Worm (Caenorhabditis elegans) whole organism, L1 larva: ENCODE measurements around the gene nep-26.
A peak's percentile ranks its signal among the peaks of the same experiment; 100 is the strongest.

ENCODE experiments used
- alr-1 ChIP-seq: fragments of 200-800 bp; sonication (Bioruptor generic); optimal IDR thresholded peaks from 2 replicates; lab custom pipeline; 2018; ENCODE audit warnings: borderline replicate concordance, mild to moderate bottlenecking, missing genetic modification characterization, missing compliant biosample characterization
- ama-1 ChIP-seq: fragments of 150-350 bp; optimal IDR thresholded peaks from 2 replicates; lab custom pipeline; 2014
- blmp-1 ChIP-seq: fragments of 150-350 bp; optimal IDR thresholded peaks from 2 replicates; lab custom pipeline; 2014; ENCODE audit warnings: missing biosample characterization, missing genetic modification characterization
- ceh-63 ChIP-seq: fragments of 200-800 bp; sonication (Bioruptor generic); optimal IDR thresholded peaks from 2 replicates; lab custom pipeline; 2018; ENCODE audit warnings: mild to moderate bottlenecking, missing genetic modification characterization, missing compliant biosample characterization
- ceh-8 ChIP-seq: fragments of 200-800 bp; sonication (Bioruptor generic); optimal IDR thresholded peaks from 2 replicates; lab custom pipeline; 2018; ENCODE audit warnings: mild to moderate bottlenecking, missing genetic modification characterization, moderate library complexity, missing compliant biosample characterization
- ceh-88 ChIP-seq: fragments of 200-800 bp; sonication (Bioruptor generic); IDR thresholded peaks from 2 replicates; pipeline ENCODE4 v1.3.6; 2022; ENCODE audit warnings: missing genetic modification characterization, missing compliant biosample characterization
- efl-1 ChIP-seq, 4 experiments: fragments of 150-350 bp; optimal IDR thresholded peaks in 3 of 4; peaks in 1 of 4; 1 replicate in 1 of 4; 2 replicates in 3 of 4; lab custom pipeline; 2014; ENCODE audit warnings: missing biosample characterization in 2 of 4, missing genetic modification characterization in 2 of 4, missing genetic modification reagents in 2 of 4
- egl-27 ChIP-seq, 2 experiments: fragments of 150-350 bp in 1 of 2; sonication (generic microtip); optimal IDR thresholded peaks; 3 replicates each; lab custom pipeline; 2017 to 2018; ENCODE audit warnings: missing biosample characterization in 2 of 2, missing genetic modification characterization in 2 of 2, missing genetic modification reagents in 2 of 2
- fkh-10 ChIP-seq: sonication (generic microtip); optimal IDR thresholded peaks from 2 replicates; lab custom pipeline; 2017; ENCODE audit warnings: missing biosample characterization, missing genetic modification reagents, missing genetic modification characterization
- fkh-4 ChIP-seq: sonication (generic microtip); optimal IDR thresholded peaks from 2 replicates; lab custom pipeline; 2016; ENCODE audit warnings: missing compliant biosample characterization, missing genetic modification characterization, borderline replicate concordance
- fkh-8 ChIP-seq: sonication (generic microtip); optimal IDR thresholded peaks from 2 replicates; lab custom pipeline; 2016; ENCODE audit warnings: mild to moderate bottlenecking, missing genetic modification characterization, missing compliant biosample characterization
- grh-1 ChIP-seq: fragments of 200-800 bp; sonication (Bioruptor generic); IDR thresholded peaks from 2 replicates; pipeline ENCODE4 v1.3.6; 2022; ENCODE audit warnings: missing genetic modification reagents, missing genetic modification characterization, missing compliant biosample characterization
- hlh-17 ChIP-seq: fragments of 200-800 bp; sonication (Bioruptor generic); optimal IDR thresholded peaks from 2 replicates; lab custom pipeline; 2018; ENCODE audit warnings: missing genetic modification characterization, mild to moderate bottlenecking, missing compliant biosample characterization, moderate library complexity, borderline replicate concordance
- hlh-4 ChIP-seq: sonication (generic microtip); optimal IDR thresholded peaks from 2 replicates; lab custom pipeline; 2016; ENCODE audit warnings: mild to moderate bottlenecking, missing genetic modification characterization, missing compliant biosample characterization
- irx-1 ChIP-seq: sonication (generic microtip); optimal IDR thresholded peaks from 2 replicates; lab custom pipeline; 2016; ENCODE audit warnings: missing genetic modification characterization, missing compliant biosample characterization
- jun-1 ChIP-seq: fragments of 150-350 bp; optimal IDR thresholded peaks from 2 replicates; lab custom pipeline; 2014; ENCODE audit warnings: missing biosample characterization, missing genetic modification reagents, missing genetic modification characterization
- lin-15B ChIP-seq: fragments of 150-350 bp; sonication (generic microtip); optimal IDR thresholded peaks from 3 replicates; lab custom pipeline; 2014; ENCODE audit warnings: missing biosample characterization, missing genetic modification characterization
- lin-35 ChIP-seq, 2 experiments: fragments of 150-350 bp; optimal IDR thresholded peaks; 2 replicates each; lab custom pipeline; 2014; ENCODE audit warnings: missing biosample characterization in 2 of 2, missing genetic modification characterization in 2 of 2, missing genetic modification reagents in 2 of 2
- lin-39 ChIP-seq: fragments of 150-350 bp; optimal IDR thresholded peaks from 2 replicates; lab custom pipeline; 2014; ENCODE audit warnings: missing biosample characterization, missing genetic modification reagents, missing genetic modification characterization
- mab-9 ChIP-seq: fragments of 200-800 bp; sonication (Bioruptor generic); IDR thresholded peaks from 2 replicates; pipeline ENCODE4 v1.3.6; 2022; ENCODE audit warnings: missing genetic modification reagents, missing genetic modification characterization, missing compliant biosample characterization
- nhr-19 ChIP-seq: fragments of 200-800 bp; sonication (Bioruptor generic); conservative IDR thresholded peaks from 2 replicates; pipeline ENCODE4 v1.3.6; 2022; ENCODE audit warnings: missing genetic modification characterization, missing compliant biosample characterization
- nhr-76 ChIP-seq: sonication (generic microtip); optimal IDR thresholded peaks from 2 replicates; lab custom pipeline; 2017; ENCODE audit warnings: missing biosample characterization, missing genetic modification characterization
- nhr-77 ChIP-seq: fragments of 150-350 bp; optimal IDR thresholded peaks from 2 replicates; lab custom pipeline; 2014; ENCODE audit warnings: missing biosample characterization, missing genetic modification characterization
- nhr-85 ChIP-seq: sonication (generic microtip); peaks from one replicate; lab custom pipeline; 2016; ENCODE audit warnings: missing genetic modification characterization, inconsistent platforms, missing compliant biosample characterization
- nhr-90 ChIP-seq: sonication (generic microtip); optimal IDR thresholded peaks from 2 replicates; lab custom pipeline; 2016; ENCODE audit warnings: mild to moderate bottlenecking, missing genetic modification characterization, missing compliant biosample characterization; ENCODE audit not compliant: poor library complexity
- pax-3 ChIP-seq: fragments of 200-800 bp; sonication (Bioruptor generic); optimal IDR thresholded peaks from 2 replicates; lab custom pipeline; 2018; ENCODE audit warnings: mild to moderate bottlenecking, missing genetic modification characterization, moderate library complexity, missing compliant biosample characterization
- skn-1 ChIP-seq: fragments of 150-350 bp; optimal IDR thresholded peaks from 2 replicates; lab custom pipeline; 2014; ENCODE audit warnings: missing biosample characterization, missing genetic modification characterization
- sptf-1 ChIP-seq: fragments of 150-350 bp; optimal IDR thresholded peaks from 2 replicates; lab custom pipeline; 2014; ENCODE audit warnings: missing biosample characterization, missing genetic modification characterization
- sup-37 ChIP-seq: fragments of 200-800 bp; sonication (Bioruptor generic); optimal IDR thresholded peaks from 2 replicates; lab custom pipeline; 2018; ENCODE audit warnings: mild to moderate bottlenecking, missing genetic modification characterization, missing compliant biosample characterization
- tbx-2 ChIP-seq: sonication (generic microtip); optimal IDR thresholded peaks from 2 replicates; lab custom pipeline; 2016; ENCODE audit warnings: missing genetic modification characterization, missing compliant biosample characterization
- tlp-1 ChIP-seq: fragments of 150-350 bp; optimal IDR thresholded peaks from 2 replicates; lab custom pipeline; 2014; ENCODE audit warnings: missing biosample characterization, missing genetic modification characterization
- unc-130 ChIP-seq: fragments of 150-350 bp; optimal IDR thresholded peaks from 2 replicates; lab custom pipeline; 2017; ENCODE audit warnings: missing biosample characterization, missing genetic modification characterization, inconsistent platforms
- unc-62 ChIP-seq: fragments of 150-350 bp; optimal IDR thresholded peaks from 2 replicates; lab custom pipeline; 2014; ENCODE audit warnings: missing biosample characterization, missing genetic modification reagents, missing genetic modification characterization
- unc-86 ChIP-seq: sonication (generic microtip); optimal IDR thresholded peaks from 2 replicates; lab custom pipeline; 2016; ENCODE audit warnings: missing genetic modification characterization, missing compliant biosample characterization
- zag-1 ChIP-seq: fragments of 150-350 bp; optimal IDR thresholded peaks from 2 replicates; lab custom pipeline; 2014; ENCODE audit warnings: missing biosample characterization, missing genetic modification characterization
- zip-4 ChIP-seq: fragments of 200-800 bp; sonication (Bioruptor generic); optimal IDR thresholded peaks from 2 replicates; lab custom pipeline; 2018; ENCODE audit warnings: mild to moderate bottlenecking, missing genetic modification characterization, moderate library complexity, missing compliant biosample characterization

The nep-26 gene

ce11 chrII:10345012-10345411, 45.1 kb upstream of the nep-26 start, which contains the start of gene pro-2:
TSS of gene pro-2 (minus strand) at chrII:10345112.
- TF ChIP-seq sup-37 (GFP tag; lab: Kevin White, UChicago) (no peak), fkh-8 (tag; lab: Kevin White, UChicago) (no peak), skn-1 (tag; lab: Kevin White, UChicago) (no peak), irx-1 (tag; lab: Kevin White, UChicago) (no peak), unc-130 (tag; lab: Kevin White, UChicago) (no peak), ceh-88 (GFP tag; lab: Robert Waterston, UW) (no peak), blmp-1 (tag; lab: Kevin White, UChicago) (no peak), nhr-90 (no peak), lin-39 (no peak), tbx-2 (tag; lab: Kevin White, UChicago) (no peak)

- no peak for TF ChIP-seq alr-1
- no peak for TF ChIP-seq nhr-76 (tag; lab: Kevin White, UChicago)
- TF ChIP-seq nhr-77 (tag; lab: Kevin White, UChicago) = no peak
- TF ChIP-seq blmp-1 (tag; lab: Kevin White, UChicago) = no peak
- TF ChIP-seq ceh-63 (GFP tag; lab: Kevin White, UChicago) = no peak
- no peak for TF ChIP-seq hlh-4
- no peak for TF ChIP-seq ceh-88 (GFP tag; lab: Robert Waterston, UW)
- no peak for TF ChIP-seq lin-15B
- TF ChIP-seq sptf-1 (tag; lab: Kevin White, UChicago) = no peak
- TF ChIP-seq grh-1 (GFP tag; lab: Robert Waterston, UW) = no peak
- no peak for TF ChIP-seq tbx-2 (tag; lab: Kevin White, UChicago)
- TF ChIP-seq fkh-4 (tag; lab: Kevin White, UChicago) = no peak
- TF ChIP-seq unc-62 (GFP tag; lab: Kevin White, UChicago) = no peak
- TF ChIP-seq fkh-10 (GFP tag; lab: Kevin White, UChicago) = no peak
- TF ChIP-seq mab-9 = no peak
- TF ChIP-seq nhr-19 = no peak
- TF ChIP-seq unc-86 (tag; lab: Kevin White, UChicago) = no peak
These were observed 29.8 kb upstream of the nep-26 start for ce11 chrII:10329754-10330153.

- TF ChIP-seq zip-4 (GFP tag; lab: Kevin White, UChicago) (no peak), fkh-8 (tag; lab: Kevin White, UChicago) (no peak)
These were observed 25.8 kb upstream of the nep-26 start, which contains the start of gene appg-1 for ce11 chrII:10325615-10326232. TSS of gene appg-1 (plus strand) at chrII:10326041.

- TF ChIP-seq efl-1 (optimal IDR thresholded peaks at IDR 0.05; lab: Kevin White, UChicago) (no peak), efl-1 (GFP tag; optimal IDR thresholded peaks at IDR 0.05 in 1 of 2; lab: Kevin White, UChicago) (peak in 1 of 2 experiments; percentile 23), lin-35 (GFP tag; optimal IDR thresholded peaks at IDR 0.05; lab: Kevin White, UChicago) (no peak)
These were observed 21.5 kb upstream of the nep-26 start, which contains the start of gene idpp-4 for ce11 chrII:10321410-10321809. TSS of gene idpp-4 (plus strand) at chrII:10321460.

- TF ChIP-seq jun-1 = no peak
- no peak for TF ChIP-seq egl-27 (tag; optimal IDR thresholded peaks at IDR 0.05; lab: Kevin White, UChicago)
- TF ChIP-seq hlh-17 (GFP tag; lab: Kevin White, UChicago) = no peak
- TF ChIP-seq tlp-1 (tag; lab: Kevin White, UChicago) = no peak
- TF ChIP-seq zag-1 (tag; lab: Kevin White, UChicago) = no peak
- no peak for TF ChIP-seq ama-1 (lab: Kevin White, UChicago)
- TF ChIP-seq pax-3 = no peak
- no peak for TF ChIP-seq fkh-10 (GFP tag; lab: Kevin White, UChicago)
- TF ChIP-seq nhr-85 (tag; lab: Kevin White, UChicago) = no peak
- TF ChIP-seq ceh-8 (GFP tag; lab: Kevin White, UChicago) = no peak
- no peak for TF ChIP-seq unc-86 (tag; lab: Kevin White, UChicago)
- TF ChIP-seq fkh-8 (tag; lab: Kevin White, UChicago) = no peak
These were observed 17.1 kb upstream of the nep-26 start, which contains the start of gene M02G9.4 for ce11 chrII:10317007-10317406. TSS of gene M02G9.4 (plus strand) at chrII:10317307.
